Fruit fly (Drosophila melanogaster) whole organism, embryonic: ENCODE data around the gene CG42271.

Source experiments
- Abd-B ChIP-seq: fragments of 200-800 bp; sonication (Bioruptor generic); optimal IDR thresholded peaks from 2 replicates; lab custom pipeline; 2018; ENCODE audit warnings: missing biosample characterization, mild to moderate bottlenecking, missing genetic modification characterization, moderate library complexity
- B-H1 ChIP-seq: fragments of 200-800 bp; sonication (Bioruptor generic); IDR thresholded peaks from 3 replicates; pipeline ENCODE4 v1.3.6; 2022; ENCODE audit warnings: missing biosample characterization, missing genetic modification characterization
- CG10267 ChIP-seq: fragments of 200-800 bp; sonication (Bioruptor generic); optimal IDR thresholded peaks from 2 replicates; lab custom pipeline; 2018; ENCODE audit warnings: missing biosample characterization, mild to moderate bottlenecking, missing genetic modification characterization, moderate library complexity
- CG11695 ChIP-seq: fragments of 200-800 bp; sonication (Bioruptor generic); IDR thresholded peaks from 3 replicates; pipeline ENCODE4 v1.3.6; 2022; ENCODE audit warnings: missing biosample characterization, missing genetic modification characterization
- CG12659 ChIP-seq: fragments of 200-800 bp; sonication (Bioruptor generic); optimal IDR thresholded peaks from 3 replicates; lab custom pipeline; 2017; ENCODE audit warnings: mild to moderate bottlenecking, missing biosample characterization, missing genetic modification reagents, missing genetic modification characterization
- CG12942 ChIP-seq: fragments of 200-800 bp; sonication (Bioruptor generic); optimal IDR thresholded peaks from 3 replicates; lab custom pipeline; 2016; ENCODE audit warnings: missing biosample characterization, missing genetic modification characterization
- CG14014 ChIP-seq: fragments of 200-800 bp; sonication (Bioruptor generic); IDR thresholded peaks from 2 replicates; pipeline ENCODE4 v1.3.6; 2022; ENCODE audit warnings: missing biosample characterization, missing genetic modification characterization
- CG14441 ChIP-seq: fragments of 200-800 bp; sonication (Bioruptor generic); IDR thresholded peaks from 2 replicates; pipeline ENCODE4 v1.3.6; 2022; ENCODE audit warnings: missing biosample characterization, missing genetic modification characterization
- CG15073 ChIP-seq: fragments of 200-800 bp; sonication (Bioruptor generic); optimal IDR thresholded peaks from 2 replicates; lab custom pipeline; 2016; ENCODE audit warnings: missing biosample characterization, missing genetic modification characterization
- CG15514 ChIP-seq: fragments of 200-800 bp; sonication (Bioruptor generic); optimal IDR thresholded peaks from 3 replicates; lab custom pipeline; 2017; ENCODE audit warnings: missing biosample characterization, missing genetic modification characterization, mild to moderate bottlenecking, moderate library complexity, missing genetic modification reagents
- CG15601 ChIP-seq: fragments of 200-800 bp; sonication (Bioruptor generic); optimal IDR thresholded peaks from 3 replicates; lab custom pipeline; 2019; ENCODE audit warnings: missing biosample characterization, mild to moderate bottlenecking, missing genetic modification characterization, moderate library complexity
- CG16779 ChIP-seq: fragments of 200-800 bp; sonication (Bioruptor generic); IDR thresholded peaks from 2 replicates; pipeline ENCODE4 v1.3.6; 2022; ENCODE audit warnings: missing biosample characterization, missing genetic modification characterization
- CG18764 ChIP-seq: fragments of 200-800 bp; sonication (Bioruptor generic); optimal IDR thresholded peaks from 3 replicates; lab custom pipeline; 2016; ENCODE audit warnings: missing biosample characterization, missing genetic modification characterization
- CG2129 ChIP-seq: fragments of 200-800 bp; sonication (Bioruptor generic); IDR thresholded peaks from 2 replicates; pipeline ENCODE4 v1.3.6; 2022; ENCODE audit warnings: missing biosample characterization, missing genetic modification characterization; ENCODE audit not compliant: partially characterized antibody
- CG31224 ChIP-seq: fragments of 200-800 bp; sonication (Bioruptor generic); IDR thresholded peaks from 2 replicates; pipeline ENCODE4 v1.3.6; 2022; ENCODE audit warnings: missing biosample characterization, missing genetic modification characterization
- CG31441 ChIP-seq: fragments of 200-800 bp; sonication (Bioruptor generic); IDR thresholded peaks from 2 replicates; pipeline ENCODE4 v1.3.6; 2022; ENCODE audit warnings: missing biosample characterization, missing genetic modification characterization
- CG32532 ChIP-seq: fragments of 200-800 bp; sonication (Bioruptor generic); IDR thresholded peaks from 2 replicates; pipeline ENCODE4 v1.3.6; 2022; ENCODE audit warnings: missing biosample characterization, missing genetic modification characterization
- CG6791 ChIP-seq: fragments of 200-800 bp; sonication (Bioruptor generic); IDR thresholded peaks from 3 replicates; pipeline ENCODE4 v1.3.6; 2022; ENCODE audit warnings: missing biosample characterization, missing genetic modification characterization; ENCODE audit not compliant: partially characterized antibody
- CG7786 ChIP-seq: fragments of 200-800 bp; sonication (Bioruptor generic); optimal IDR thresholded peaks from 2 replicates; lab custom pipeline; 2016; ENCODE audit warnings: missing biosample characterization, missing genetic modification characterization
- CG8089 ChIP-seq: fragments of 200-800 bp; sonication (Bioruptor generic); optimal IDR thresholded peaks from 3 replicates; lab custom pipeline; 2016; ENCODE audit warnings: missing biosample characterization, missing genetic modification characterization
- CG8388 ChIP-seq: fragments of 200-800 bp; sonication (Bioruptor generic); optimal IDR thresholded peaks from 2 replicates; lab custom pipeline; 2019; ENCODE audit warnings: missing biosample characterization, mild to moderate bottlenecking, missing genetic modification characterization, moderate library complexity
- Doc2 ChIP-seq: fragments of 200-800 bp; sonication (Bioruptor generic); IDR thresholded peaks from 2 replicates; pipeline ENCODE4 v1.3.6; 2022; ENCODE audit warnings: missing biosample characterization, missing genetic modification characterization
- Fer2 ChIP-seq: fragments of 200-800 bp; sonication (Bioruptor generic); optimal IDR thresholded peaks from 2 replicates; lab custom pipeline; 2018; ENCODE audit warnings: missing biosample characterization, mild to moderate bottlenecking, missing genetic modification characterization, moderate library complexity
- Fer3 ChIP-seq: fragments of 200-800 bp; sonication (Bioruptor generic); optimal IDR thresholded peaks from 2 replicates; lab custom pipeline; 2018; ENCODE audit warnings: missing biosample characterization, mild to moderate bottlenecking, missing genetic modification characterization, moderate library complexity
- Gsc ChIP-seq: fragments of 200-800 bp; sonication (Bioruptor generic); IDR thresholded peaks from 2 replicates; pipeline ENCODE4 v1.3.6; 2022; ENCODE audit warnings: missing biosample characterization, missing genetic modification characterization
- Gug ChIP-seq: fragments of 200-800 bp; sonication (Bioruptor generic); IDR thresholded peaks from 4 replicates; pipeline ENCODE4 v1.3.6; 2022; ENCODE audit warnings: missing biosample characterization, missing genetic modification characterization
- Hmx ChIP-seq: fragments of 200-800 bp; sonication (Bioruptor generic); optimal IDR thresholded peaks from 2 replicates; lab custom pipeline; 2016; ENCODE audit warnings: missing biosample characterization, missing genetic modification characterization
- Hr51 ChIP-seq, 2 experiments: fragments of 200-800 bp; sonication (Bioruptor generic); optimal IDR thresholded peaks; 2 replicates in 1 of 2; 3 replicates in 1 of 2; lab custom pipeline; 2016 to 2018; ENCODE audit warnings: missing biosample characterization in 2 of 2, missing genetic modification characterization in 2 of 2, mild to moderate bottlenecking in 1 of 2, moderate library complexity in 1 of 2
- Hr78 ChIP-seq, 2 experiments: fragments of 200-800 bp in 1 of 2; fragments of >200 bp in 1 of 2; sonication (Bioruptor generic) in 1 of 2; optimal IDR thresholded peaks; 2 replicates each; lab custom pipeline; 2017 to 2019; ENCODE audit warnings: missing biosample characterization in 2 of 2, missing genetic modification characterization in 2 of 2, mild to moderate bottlenecking in 1 of 2, moderate library complexity in 1 of 2
- Kr ChIP-seq: fragments of 200-800 bp; sonication (Bioruptor generic); optimal IDR thresholded peaks from 2 replicates; lab custom pipeline; 2017; ENCODE audit warnings: missing biosample characterization, mild to moderate bottlenecking, missing genetic modification characterization
- NK7.1 ChIP-seq: fragments of 200-800 bp; sonication (Bioruptor generic); optimal IDR thresholded peaks from 3 replicates; lab custom pipeline; 2016; ENCODE audit warnings: missing biosample characterization, missing genetic modification characterization
- PHDP ChIP-seq: fragments of 200-800 bp; sonication (Bioruptor generic); optimal IDR thresholded peaks from 3 replicates; lab custom pipeline; 2018; ENCODE audit warnings: missing biosample characterization, mild to moderate bottlenecking, missing genetic modification characterization, moderate library complexity
- Scr ChIP-seq: fragments of 200-800 bp; sonication (Bioruptor generic); IDR thresholded peaks from 2 replicates; pipeline ENCODE4 v1.3.6; 2022; ENCODE audit warnings: missing biosample characterization, missing genetic modification characterization; ENCODE audit not compliant: partially characterized antibody
- Xrp1 ChIP-seq: fragments of 200-800 bp; sonication (Bioruptor generic); IDR thresholded peaks from 2 replicates; pipeline ENCODE4 v1.3.6; 2022; ENCODE audit warnings: missing biosample characterization, missing genetic modification characterization
- cad ChIP-seq: fragments of >200 bp; optimal IDR thresholded peaks from 2 replicates; lab custom pipeline; 2017; ENCODE audit warnings: missing biosample characterization, missing genetic modification characterization
- cg ChIP-seq: fragments of 200-800 bp; sonication (Bioruptor generic); optimal IDR thresholded peaks from 3 replicates; lab custom pipeline; 2019; ENCODE audit warnings: missing biosample characterization, mild to moderate bottlenecking, missing genetic modification characterization, moderate library complexity
- ci ChIP-seq: fragments of 200-800 bp; sonication (Bioruptor generic); IDR thresholded peaks from 3 replicates; pipeline ENCODE4 v1.3.6; 2022; ENCODE audit warnings: missing biosample characterization, missing genetic modification characterization
- corto ChIP-seq: fragments of 200-800 bp; sonication (Bioruptor generic); optimal IDR thresholded peaks from 2 replicates; lab custom pipeline; 2016; ENCODE audit warnings: missing biosample characterization, mild to moderate bottlenecking, missing genetic modification characterization, moderate library complexity
- crp ChIP-seq, 2 experiments: fragments of 200-800 bp; sonication (Bioruptor generic); optimal IDR thresholded peaks; 2 replicates in 1 of 2; 3 replicates in 1 of 2; lab custom pipeline; 2017; ENCODE audit warnings: missing biosample characterization in 2 of 2, missing genetic modification characterization in 2 of 2, mild to moderate bottlenecking in 1 of 2, moderate library complexity in 1 of 2
- esg ChIP-seq: fragments of 200-800 bp; sonication (Bioruptor generic); conservative IDR thresholded peaks from 2 replicates; pipeline ENCODE4 v1.3.6; 2022; ENCODE audit warnings: missing biosample characterization, missing genetic modification characterization
- ewg ChIP-seq: fragments of 200-800 bp; sonication (Bioruptor generic); optimal IDR thresholded peaks from 3 replicates; lab custom pipeline; 2017; ENCODE audit warnings: mild to moderate bottlenecking, missing biosample characterization, missing genetic modification reagents, missing genetic modification characterization
- lilli ChIP-seq: fragments of 200-800 bp; sonication (Bioruptor generic); optimal IDR thresholded peaks from 3 replicates; lab custom pipeline; 2016; ENCODE audit warnings: missing biosample characterization, missing genetic modification characterization
- oc ChIP-seq: fragments of 200-800 bp; sonication (Bioruptor generic); optimal IDR thresholded peaks from 2 replicates; lab custom pipeline; 2018; ENCODE audit warnings: missing biosample characterization, mild to moderate bottlenecking, missing genetic modification characterization, moderate library complexity
- row ChIP-seq: fragments of 200-800 bp; sonication (Bioruptor generic); IDR thresholded peaks from 3 replicates; pipeline ENCODE4 v1.3.6; 2022; ENCODE audit warnings: missing biosample characterization, missing genetic modification characterization
- sc ChIP-seq, 3 experiments: fragments of >200 bp in 2 of 3; fragments of 200-800 bp in 1 of 3; sonication (Bioruptor generic) in 1 of 3; optimal IDR thresholded peaks; 2 replicates in 2 of 3; 3 replicates in 1 of 3; lab custom pipeline; 2017; ENCODE audit warnings: mild to moderate bottlenecking in 1 of 3, missing biosample characterization in 1 of 3, missing genetic modification characterization in 1 of 3, missing genetic modification reagents in 1 of 3
- tio ChIP-seq: fragments of 200-800 bp; sonication (Bioruptor generic); optimal IDR thresholded peaks from 2 replicates; lab custom pipeline; 2017; ENCODE audit warnings: missing biosample characterization, missing genetic modification characterization, inconsistent platforms
- tup ChIP-seq: fragments of 200-800 bp; sonication (Bioruptor generic); optimal IDR thresholded peaks from 2 replicates; lab custom pipeline; 2016; ENCODE audit warnings: missing biosample characterization, mild to moderate bottlenecking, missing genetic modification characterization, moderate library complexity
- unc-4 ChIP-seq: fragments of 200-800 bp; sonication (Bioruptor generic); IDR thresholded peaks from 2 replicates; pipeline ENCODE4 v1.3.6; 2022; ENCODE audit warnings: missing biosample characterization, missing genetic modification characterization; ENCODE audit not compliant: partially characterized antibody

CG42271 gene

dm6 chrX:14213509-14214154 is 20.2 kb downstream of the CG42271 start (continued):
- TF ChIP-seq CG14441 (GFP tag; lab: Robert Waterston, UW) = peak; percentile 31; the same call in 1 of the 2 replicates
- TF ChIP-seq oc = no peak
- peak; percentile 7 for TF ChIP-seq ewg (GFP tag; lab: Kevin White, UChicago)
- TF ChIP-seq CG12659 (GFP tag; lab: Kevin White, UChicago) = peak; percentile 31
- TF ChIP-seq Abd-B (GFP tag; lab: Kevin White, UChicago) = peak; percentile 33
- TF ChIP-seq CG15514 (GFP tag; lab: Kevin White, UChicago) = peak; percentile 3
- TF ChIP-seq CG8089 = no peak
- TF ChIP-seq row (GFP tag; lab: Robert Waterston, UW) = peak; percentile 59
- peak; percentile 45 for TF ChIP-seq CG15601
- TF ChIP-seq tup = no peak
- peak; percentile 13 for TF ChIP-seq CG12942 (GFP tag; lab: Kevin White, UChicago)
- TF ChIP-seq Xrp1 (GFP tag; lab: Robert Waterston, UW) = peak; percentile 55
- no peak for TF ChIP-seq CG16779 (GFP tag; lab: Robert Waterston, UW)
- TF ChIP-seq Fer3 (tag; lab: Kevin White, UChicago) = no peak
- TF ChIP-seq Hr78 (GFP tag; optimal IDR thresholded peaks at IDR 0.05; lab: Kevin White, UChicago) = peak in 1 of 2 experiments; percentile 69
- no peak for TF ChIP-seq CG11695
- TF ChIP-seq CG18764 (GFP tag; lab: Kevin White, UChicago) = no peak
- no peak for TF ChIP-seq cad
- no peak for TF ChIP-seq esg
- TF ChIP-seq CG32532 (GFP tag; lab: Robert Waterston, UW) = no peak
- TF ChIP-seq Hmx (GFP tag; lab: Kevin White, UChicago) = no peak
- no peak for TF ChIP-seq Fer2
- TF ChIP-seq tio (GFP tag; lab: Kevin White, UChicago) = peak; percentile 32
- no peak for TF ChIP-seq CG6791
- TF ChIP-seq CG2129 (GFP tag; lab: Robert Waterston, UW) = no peak
- TF ChIP-seq lilli (GFP tag; lab: Kevin White, UChicago) = peak; percentile 32
- 0 out of 3 replicates have a peak, but pooled peaks have one; percentile 33 for TF ChIP-seq B-H1 (GFP tag; lab: Robert Waterston, UW)
- peak in 1 of 2 experiments; percentile 57 for TF ChIP-seq Hr51 (GFP tag; optimal IDR thresholded peaks at IDR 0.05; lab: Kevin White, UChicago)
- no peak for TF ChIP-seq Doc2
- no peak for TF ChIP-seq Kr (GFP tag; lab: Kevin White, UChicago)
- peak; percentile 64 for TF ChIP-seq cg
- TF ChIP-seq Gsc = no peak
- no peak for TF ChIP-seq CG31224 (GFP tag; lab: Robert Waterston, UW)
- no peak for TF ChIP-seq Gug (GFP tag; lab: Robert Waterston, UW)
- no peak for TF ChIP-seq crp (GFP tag; optimal IDR thresholded peaks at IDR 0.05; lab: Kevin White, UChicago)
- peak; percentile 22 for TF ChIP-seq PHDP
- no peak for TF ChIP-seq sc (optimal IDR thresholded peaks at IDR 0.05; lab: Kevin White, UChicago)
- TF ChIP-seq sc (GFP tag; optimal IDR thresholded peaks at IDR 0.05; lab: Kevin White, UChicago) = no peak
- TF ChIP-seq ci = 0 out of 3 replicates have a peak, but pooled peaks have one; percentile 31
- 0 out of 2 replicates have a peak, but pooled peaks have one; percentile 37 for TF ChIP-seq CG14014 (GFP tag; lab: Robert Waterston, UW)
- TF ChIP-seq Scr (GFP tag; lab: Robert Waterston, UW) = no peak
- peak; percentile 16 for TF ChIP-seq CG7786 (GFP tag; lab: Kevin White, UChicago)
- TF ChIP-seq CG10267 (tag; lab: Kevin White, UChicago) = peak; percentile 6
- no peak for TF ChIP-seq corto (GFP tag; lab: Kevin White, UChicago)
- no peak for TF ChIP-seq NK7.1 (GFP tag; lab: Kevin White, UChicago)
- no peak for TF ChIP-seq CG15073 (GFP tag; lab: Kevin White, UChicago)
- TF ChIP-seq unc-4 = no peak
- TF ChIP-seq CG31441 = peak; percentile 57
- TF ChIP-seq CG8388 = peak; percentile 28
